Fruit fly (Drosophila melanogaster) whole organism, embryonic: Measurements from ENCODE around the gene Arl5.

ENCODE experiments used
- ATbp ChIP-seq: fragments of 200-800 bp; sonication (Bioruptor generic); optimal IDR thresholded peaks from 2 replicates; lab custom pipeline; 2017; ENCODE audit warnings: missing biosample characterization, mild to moderate bottlenecking, missing genetic modification characterization, missing genetic modification reagents
- Atf-2 ChIP-seq: fragments of 200-800 bp; sonication (Bioruptor generic); optimal IDR thresholded peaks from 2 replicates; lab custom pipeline; 2016; ENCODE audit warnings: missing biosample characterization, missing genetic modification characterization
- BEAF-32 ChIP-seq: fragments of 200-800 bp; sonication (Bioruptor generic); optimal IDR thresholded peaks from 3 replicates; lab custom pipeline; 2017; ENCODE audit warnings: missing biosample characterization, missing genetic modification characterization, mild to moderate bottlenecking, moderate library complexity, missing genetic modification reagents
- Bgb ChIP-seq: fragments of 200-800 bp; sonication (Bioruptor generic); IDR thresholded peaks from 2 replicates; pipeline ENCODE4 v1.3.6; 2022; ENCODE audit warnings: missing biosample characterization, missing genetic modification characterization; ENCODE audit not compliant: partially characterized antibody
- CG13123 ChIP-seq: fragments of 200-800 bp; sonication (Bioruptor generic); optimal IDR thresholded peaks from 2 replicates; lab custom pipeline; 2016; ENCODE audit warnings: missing biosample characterization, missing genetic modification characterization
- CG13287 ChIP-seq: fragments of 200-800 bp; sonication (Bioruptor generic); IDR thresholded peaks from 2 replicates; pipeline ENCODE4 v1.3.6; 2022; ENCODE audit warnings: missing biosample characterization, missing genetic modification characterization; ENCODE audit not compliant: partially characterized antibody
- CG13424 ChIP-seq: fragments of 200-800 bp; sonication (Bioruptor generic); optimal IDR thresholded peaks from 2 replicates; lab custom pipeline; 2019; ENCODE audit warnings: missing biosample characterization, mild to moderate bottlenecking, missing genetic modification characterization, moderate library complexity
- CG13894 ChIP-seq: fragments of 200-800 bp; sonication (Bioruptor generic); optimal IDR thresholded peaks from 3 replicates; lab custom pipeline; 2018; ENCODE audit warnings: missing biosample characterization, mild to moderate bottlenecking, missing genetic modification characterization, moderate library complexity
- CG14860 ChIP-seq: fragments of 200-800 bp; sonication (Bioruptor generic); IDR thresholded peaks from 3 replicates; pipeline ENCODE4 v1.3.6; 2022; ENCODE audit warnings: missing biosample characterization, missing genetic modification characterization; ENCODE audit not compliant: partially characterized antibody
- CG15479 ChIP-seq: fragments of 200-800 bp; sonication (Bioruptor generic); optimal IDR thresholded peaks from 3 replicates; lab custom pipeline; 2019; ENCODE audit warnings: missing biosample characterization, mild to moderate bottlenecking, missing genetic modification characterization, moderate library complexity
- CG18476 ChIP-seq: fragments of 200-800 bp; sonication (Bioruptor generic); optimal IDR thresholded peaks from 2 replicates; lab custom pipeline; 2016; ENCODE audit warnings: missing biosample characterization, mild to moderate bottlenecking, missing genetic modification characterization
- CG2120 ChIP-seq: fragments of 200-800 bp; sonication (Bioruptor generic); optimal IDR thresholded peaks from 3 replicates; lab custom pipeline; 2016; ENCODE audit warnings: missing biosample characterization, missing genetic modification characterization
- CG2199 ChIP-seq: fragments of 200-800 bp; sonication (Bioruptor generic); IDR thresholded peaks from 3 replicates; pipeline ENCODE4 v1.3.6; 2022; ENCODE audit warnings: missing biosample characterization, missing genetic modification characterization
- CG3838 ChIP-seq: fragments of 200-800 bp; sonication (Bioruptor generic); optimal IDR thresholded peaks from 3 replicates; lab custom pipeline; 2016; ENCODE audit warnings: missing biosample characterization, missing genetic modification characterization
- CG42726 ChIP-seq: fragments of 200-800 bp; sonication (Bioruptor generic); IDR thresholded peaks from 2 replicates; pipeline ENCODE4 v1.3.6; 2022; ENCODE audit warnings: missing biosample characterization, missing genetic modification characterization; ENCODE audit not compliant: partially characterized antibody
- CG4328 ChIP-seq: fragments of 200-800 bp; sonication (Bioruptor generic); optimal IDR thresholded peaks from 3 replicates; lab custom pipeline; 2017; ENCODE audit warnings: missing biosample characterization, missing genetic modification reagents, missing genetic modification characterization
- CG4360 ChIP-seq: fragments of 200-800 bp; sonication (Bioruptor generic); IDR thresholded peaks from 2 replicates; pipeline ENCODE4 v1.3.6; 2022; ENCODE audit warnings: missing biosample characterization, missing genetic modification characterization
- CG4617 ChIP-seq: fragments of 200-800 bp; sonication (Bioruptor generic); optimal IDR thresholded peaks from 3 replicates; lab custom pipeline; 2016; ENCODE audit warnings: missing biosample characterization, missing genetic modification characterization, borderline replicate concordance
- CG6175 ChIP-seq: fragments of 200-800 bp; sonication (Bioruptor generic); IDR thresholded peaks from 3 replicates; pipeline ENCODE4 v1.3.6; 2022; ENCODE audit warnings: missing biosample characterization, missing genetic modification characterization
- CG6654 ChIP-seq: fragments of 200-800 bp; sonication (Bioruptor generic); optimal IDR thresholded peaks from 2 replicates; lab custom pipeline; 2017; ENCODE audit warnings: missing biosample characterization, mild to moderate bottlenecking, missing genetic modification characterization
- CG6683 ChIP-seq: fragments of 200-800 bp; sonication (Bioruptor generic); optimal IDR thresholded peaks from 2 replicates; lab custom pipeline; 2017; ENCODE audit warnings: missing biosample characterization, mild to moderate bottlenecking, missing genetic modification characterization, missing genetic modification reagents
- CG6854 ChIP-seq: fragments of 200-800 bp; sonication (Bioruptor generic); optimal IDR thresholded peaks from 3 replicates; lab custom pipeline; 2017; ENCODE audit warnings: missing biosample characterization, mild to moderate bottlenecking, missing genetic modification characterization
- CG9437 ChIP-seq: fragments of 200-800 bp; sonication (Bioruptor generic); optimal IDR thresholded peaks from 2 replicates; lab custom pipeline; 2018; ENCODE audit warnings: missing biosample characterization, mild to moderate bottlenecking, missing genetic modification characterization
- CG9727 ChIP-seq: fragments of 200-800 bp; sonication (Bioruptor generic); optimal IDR thresholded peaks from 3 replicates; lab custom pipeline; 2017; ENCODE audit warnings: missing biosample characterization, mild to moderate bottlenecking, missing genetic modification characterization
- Chrac-16 ChIP-seq: fragments of 200-800 bp; sonication (Bioruptor generic); optimal IDR thresholded peaks from 3 replicates; lab custom pipeline; 2016; ENCODE audit warnings: missing biosample characterization, missing genetic modification characterization
- GATAe ChIP-seq: fragments of 200-800 bp; sonication (Bioruptor generic); conservative IDR thresholded peaks from 2 replicates; pipeline ENCODE4 v1.3.6; 2022; ENCODE audit warnings: missing biosample characterization, missing genetic modification characterization
- Ptx1 ChIP-seq: fragments of 200-800 bp; sonication (Bioruptor generic); IDR thresholded peaks from 2 replicates; pipeline ENCODE4 v1.3.6; 2022; ENCODE audit warnings: missing biosample characterization, missing genetic modification characterization
- Ravus ChIP-seq: fragments of 200-800 bp; sonication (Bioruptor generic); IDR thresholded peaks from 2 replicates; pipeline ENCODE4 v1.3.6; 2022; ENCODE audit warnings: missing biosample characterization, missing genetic modification characterization
- Spps ChIP-seq: fragments of 200-800 bp; sonication (Bioruptor generic); optimal IDR thresholded peaks from 2 replicates; lab custom pipeline; 2018; ENCODE audit warnings: missing biosample characterization, mild to moderate bottlenecking, missing genetic modification characterization
- Sry-δ ChIP-seq: fragments of 200-800 bp; sonication (Bioruptor generic); optimal IDR thresholded peaks from 2 replicates; lab custom pipeline; 2016; ENCODE audit warnings: missing biosample characterization, missing genetic modification characterization
- TFAM ChIP-seq: fragments of 200-800 bp; sonication (Bioruptor generic); optimal IDR thresholded peaks from 2 replicates; lab custom pipeline; 2017; ENCODE audit warnings: missing biosample characterization, missing genetic modification characterization, inconsistent platforms
- Usf ChIP-seq: fragments of 200-800 bp; sonication (Bioruptor generic); optimal IDR thresholded peaks from 2 replicates; lab custom pipeline; 2017; ENCODE audit warnings: missing genotype, missing biosample characterization, missing genetic modification characterization
- Xrp1 ChIP-seq: fragments of 200-800 bp; sonication (Bioruptor generic); IDR thresholded peaks from 2 replicates; pipeline ENCODE4 v1.3.6; 2022; ENCODE audit warnings: missing biosample characterization, missing genetic modification characterization
- ap ChIP-seq: fragments of 200-800 bp; sonication (Bioruptor generic); IDR thresholded peaks from 2 replicates; pipeline ENCODE4 v1.3.6; 2022; ENCODE audit warnings: missing biosample characterization, missing genetic modification characterization
- ato ChIP-seq: fragments of 200-800 bp; sonication (Bioruptor generic); IDR thresholded peaks from 2 replicates; pipeline ENCODE4 v1.3.6; 2022; ENCODE audit warnings: missing biosample characterization, missing genetic modification characterization; ENCODE audit not compliant: partially characterized antibody
- bbx ChIP-seq: fragments of 200-800 bp; sonication (Bioruptor generic); IDR thresholded peaks from 2 replicates; pipeline ENCODE4 v1.3.6; 2022; ENCODE audit warnings: missing biosample characterization, missing genetic modification characterization; ENCODE audit not compliant: partially characterized antibody
- cad ChIP-seq: fragments of >200 bp; optimal IDR thresholded peaks from 2 replicates; lab custom pipeline; 2017; ENCODE audit warnings: missing biosample characterization, missing genetic modification characterization
- cg ChIP-seq: fragments of 200-800 bp; sonication (Bioruptor generic); optimal IDR thresholded peaks from 3 replicates; lab custom pipeline; 2019; ENCODE audit warnings: missing biosample characterization, mild to moderate bottlenecking, missing genetic modification characterization, moderate library complexity
- dpn ChIP-seq, 2 experiments: fragments of 200-800 bp; sonication (Bioruptor generic); optimal IDR thresholded peaks; 3 replicates each; lab custom pipeline; 2016; ENCODE audit warnings: missing biosample characterization in 2 of 2, missing genetic modification characterization in 2 of 2
- ems ChIP-seq: fragments of 200-800 bp; sonication (Bioruptor generic); optimal IDR thresholded peaks from 3 replicates; lab custom pipeline; 2016; ENCODE audit warnings: missing biosample characterization, missing genetic modification characterization
- exex ChIP-seq: fragments of 200-800 bp; sonication (Bioruptor generic); optimal IDR thresholded peaks from 4 replicates; lab custom pipeline; 2018; ENCODE audit warnings: missing biosample characterization, mild to moderate bottlenecking, missing genetic modification characterization, moderate library complexity
- fu2 ChIP-seq: fragments of 200-800 bp; sonication (Bioruptor generic); optimal IDR thresholded peaks from 2 replicates; lab custom pipeline; 2016; ENCODE audit warnings: missing biosample characterization, missing genetic modification characterization
- hkb ChIP-seq, 2 experiments: fragments of 200-800 bp in 1 of 2; fragments of >200 bp in 1 of 2; sonication (Bioruptor generic) in 1 of 2; IDR thresholded peaks in 1 of 2; optimal IDR thresholded peaks in 1 of 2; 2 replicates each; pipeline versions ENCODE4 v1.3.6 to Lab custom; 2017 to 2022; ENCODE audit warnings: missing biosample characterization in 1 of 2, missing genetic modification characterization in 1 of 2
- lbe ChIP-seq: fragments of 200-800 bp; sonication (Bioruptor generic); optimal IDR thresholded peaks from 2 replicates; lab custom pipeline; 2016; ENCODE audit warnings: missing biosample characterization, mild to moderate bottlenecking, missing genetic modification characterization
- nau ChIP-seq: fragments of 200-800 bp; sonication (Bioruptor generic); optimal IDR thresholded peaks from 3 replicates; lab custom pipeline; 2017; ENCODE audit warnings: missing biosample characterization, mild to moderate bottlenecking, missing genetic modification characterization, missing genetic modification reagents
- nom ChIP-seq: fragments of 200-800 bp; sonication (Bioruptor generic); optimal IDR thresholded peaks from 2 replicates; lab custom pipeline; 2017; ENCODE audit warnings: missing biosample characterization, missing genetic modification characterization, mild to moderate bottlenecking, moderate library complexity, missing genetic modification reagents
- oc ChIP-seq: fragments of 200-800 bp; sonication (Bioruptor generic); optimal IDR thresholded peaks from 2 replicates; lab custom pipeline; 2018; ENCODE audit warnings: missing biosample characterization, mild to moderate bottlenecking, missing genetic modification characterization, moderate library complexity
- slou ChIP-seq: fragments of 200-800 bp; sonication (Bioruptor generic); optimal IDR thresholded peaks from 3 replicates; lab custom pipeline; 2016; ENCODE audit warnings: missing biosample characterization, missing genetic modification characterization
- wek ChIP-seq: fragments of 200-800 bp; sonication (Bioruptor generic); optimal IDR thresholded peaks from 3 replicates; lab custom pipeline; 2018; ENCODE audit warnings: missing biosample characterization, mild to moderate bottlenecking, missing genetic modification characterization, moderate library complexity
- yki ChIP-seq: fragments of >200 bp; optimal IDR thresholded peaks from 3 replicates; lab custom pipeline; 2018

Arl5 gene

DNA sequence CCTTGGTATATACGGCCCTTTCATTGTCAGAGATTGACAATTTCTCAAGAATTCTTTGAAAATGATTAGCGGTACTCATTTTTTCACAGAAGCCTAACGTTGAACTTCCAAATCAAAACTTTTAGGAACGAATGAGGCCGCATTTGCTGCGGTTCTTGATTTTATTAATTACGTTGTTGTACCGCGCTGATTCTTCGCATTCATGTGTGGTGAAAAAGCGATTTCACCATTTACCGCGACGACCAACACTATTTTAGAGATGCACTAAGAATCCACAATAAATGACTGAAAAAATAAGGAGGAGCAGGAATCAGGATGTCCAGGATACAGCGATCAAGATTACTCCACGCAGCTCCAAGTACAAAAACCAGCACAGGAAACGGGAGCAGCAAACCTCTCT lies 4.3 kb upstream of the Arl5 start, which contains the start of the genes CG7194 and Sbp2 (continued):
- no peak for TF ChIP-seq ATbp (GFP tag; lab: Kevin White, UChicago)
- TF ChIP-seq CG42726 (GFP tag; lab: Robert Waterston, UW): no peak
- TF ChIP-seq CG13894 (tag; lab: Kevin White, UChicago): no peak
- TF ChIP-seq nau (GFP tag; lab: Kevin White, UChicago): no peak
- no peak for TF ChIP-seq GATAe (GFP tag; lab: Robert Waterston, UW)
- no peak for TF ChIP-seq Atf-2 (GFP tag; lab: Kevin White, UChicago)
- TF ChIP-seq CG4617 (GFP tag; lab: Kevin White, UChicago): peak; percentile 20
- peak; percentile 39 for TF ChIP-seq CG4360 (GFP tag; lab: Robert Waterston, UW)
- no peak for TF ChIP-seq CG13123 (GFP tag; lab: Kevin White, UChicago)
- no peak for TF ChIP-seq cad (GFP tag; lab: Kevin White, UChicago)
- TF ChIP-seq CG15479: no peak
- TF ChIP-seq oc (tag; lab: Kevin White, UChicago): no peak
- TF ChIP-seq CG3838 (GFP tag; lab: Kevin White, UChicago): no peak
- no peak for TF ChIP-seq Spps (tag; lab: Kevin White, UChicago)
- TF ChIP-seq Chrac-16 (GFP tag; lab: Kevin White, UChicago): no peak
- no peak for TF ChIP-seq CG6654 (GFP tag; lab: Kevin White, UChicago)
- TF ChIP-seq CG6854: no peak
- TF ChIP-seq yki (lab: Kevin White, UChicago): no peak
- no peak for TF ChIP-seq ems
- TF ChIP-seq Usf: no peak
- no peak for TF ChIP-seq CG13424 (tag; lab: Kevin White, UChicago)
- TF ChIP-seq ap (GFP tag; lab: Robert Waterston, UW): no peak
- no peak for TF ChIP-seq ato (GFP tag; lab: Robert Waterston, UW)
- TF ChIP-seq nom (GFP tag; lab: Kevin White, UChicago): peak; percentile 1
- TF ChIP-seq CG9727 (GFP tag; lab: Kevin White, UChicago): no peak
- no peak for TF ChIP-seq exex
- TF ChIP-seq CG6175 (GFP tag; lab: Robert Waterston, UW): no peak
- TF ChIP-seq BEAF-32 (GFP tag; lab: Kevin White, UChicago): peak; percentile 32
- TF ChIP-seq hkb (optimal IDR thresholded peaks at IDR 0.05; lab: Kevin White, UChicago): no peak
- TF ChIP-seq hkb (GFP tag; IDR thresholded peaks at IDR 0.05; lab: Robert Waterston, UW): no peak
- TF ChIP-seq CG9437: peak; percentile 65
- TF ChIP-seq lbe: no peak
- TF ChIP-seq wek (GFP tag; lab: Kevin White, UChicago): no peak
- TF ChIP-seq Ptx1: no peak
- TF ChIP-seq dpn (GFP tag; optimal IDR thresholded peaks at IDR 0.05; lab: Kevin White, UChicago): no peak
- TF ChIP-seq CG6683 (GFP tag; lab: Kevin White, UChicago): no peak
- TF ChIP-seq CG2199 (GFP tag; lab: Robert Waterston, UW): peak; percentile 28; the same call in 1 of the 3 replicates
- no peak for TF ChIP-seq TFAM
- peak; percentile 7; the same call in 1 of the 2 replicates for TF ChIP-seq bbx
- no peak for TF ChIP-seq cg (GFP tag; lab: Kevin White, UChicago)
- TF ChIP-seq Ravus: no peak
- TF ChIP-seq fu2 (GFP tag; lab: Kevin White, UChicago): no peak
- TF ChIP-seq CG2120 (GFP tag; lab: Kevin White, UChicago): peak; percentile 18
- TF ChIP-seq slou (GFP tag; lab: Kevin White, UChicago): no peak
- no peak for TF ChIP-seq CG14860 (GFP tag; lab: Robert Waterston, UW)
- TF ChIP-seq CG18476: no peak
- 0 out of 2 replicates have a peak, but pooled peaks have one; percentile 17 for TF ChIP-seq CG13287 (GFP tag; lab: Robert Waterston, UW)
- TF ChIP-seq Sry-δ (GFP tag; lab: Kevin White, UChicago): peak; percentile 64
- no peak for TF ChIP-seq Xrp1 (GFP tag; lab: Robert Waterston, UW)
- no peak for TF ChIP-seq Bgb (GFP tag; lab: Robert Waterston, UW)
- no peak for TF ChIP-seq CG4328 (GFP tag; lab: Kevin White, UChicago)
